Fruit fly (Drosophila melanogaster) whole organism, pupa: Measurements from ENCODE around the gene Ance-3.

Experiments
- CG12605 ChIP-seq: fragments of 200-800 bp; sonication (Bioruptor generic); IDR thresholded peaks from 2 replicates; pipeline ENCODE4 v1.3.6; 2022; ENCODE audit warnings: missing biosample characterization, missing genetic modification characterization
- CG17806 ChIP-seq: fragments of 200-800 bp; sonication (Bioruptor generic); optimal IDR thresholded peaks from 2 replicates; lab custom pipeline; 2018; ENCODE audit warnings: missing biosample characterization, mild to moderate bottlenecking, missing genetic modification characterization, moderate library complexity
- CG8301 ChIP-seq: fragments of 200-800 bp; sonication (Bioruptor generic); optimal IDR thresholded peaks from 2 replicates; lab custom pipeline; 2018; ENCODE audit warnings: missing biosample characterization, mild to moderate bottlenecking, missing genetic modification characterization
- CG9948 ChIP-seq: fragments of 200-800 bp; sonication (Bioruptor generic); optimal IDR thresholded peaks from 2 replicates; lab custom pipeline; 2018; ENCODE audit warnings: missing biosample characterization, mild to moderate bottlenecking, missing genetic modification characterization, moderate library complexity
- EcR ChIP-seq: fragments of 200-800 bp; sonication (Bioruptor generic); optimal IDR thresholded peaks from 3 replicates; lab custom pipeline; 2019; ENCODE audit warnings: missing biosample characterization, missing genetic modification characterization, mild to moderate bottlenecking, moderate library complexity, missing genetic modification reagents
- fd96Ca ChIP-seq: fragments of 200-800 bp; sonication (Bioruptor generic); IDR thresholded peaks from 3 replicates; pipeline ENCODE4 v1.3.6; 2022; ENCODE audit warnings: missing biosample characterization, missing genetic modification characterization
- rn ChIP-seq: fragments of 200-800 bp; sonication (Bioruptor generic); IDR thresholded peaks from 2 replicates; pipeline ENCODE4 v1.3.6; 2022; ENCODE audit warnings: missing biosample characterization, missing genetic modification characterization

- TF ChIP-seq CG9948 (no peak), fd96Ca (GFP tag; lab: Robert Waterston, UW) (no peak), CG17806 (tag; lab: Kevin White, UChicago) (peak; percentile 24), CG12605 (GFP tag; lab: Robert Waterston, UW) (no peak), rn (no peak), EcR (GFP tag; lab: Kevin White, UChicago) (peak; percentile 83), CG8301 (peak; percentile 34)
Measured at dm6 chr2L:13884678-13885303, 29.7 kb upstream of the Ance-3 start.
